Worm (Caenorhabditis elegans) whole organism, L4 larva: ENCODE measurements around the gene ddx-15.

Experiments
- D1046.2 ChIP-seq: fragments of 200-800 bp; sonication (Bioruptor generic); IDR thresholded peaks from 2 replicates; pipeline ENCODE4 v1.3.6; 2022; ENCODE audit warnings: missing genetic modification characterization, missing compliant biosample characterization
- F10B5.3 ChIP-seq: sonication (generic microtip); optimal IDR thresholded peaks from 2 replicates; lab custom pipeline; 2016; ENCODE audit warnings: mild to moderate bottlenecking, missing genetic modification characterization, missing compliant biosample characterization
- F44E2.7 ChIP-seq: fragments of 200-800 bp; sonication (Bioruptor generic); IDR thresholded peaks from 2 replicates; pipeline ENCODE4 v2.1.2; 2022; ENCODE audit warnings: missing genetic modification characterization, missing compliant biosample characterization
- T26A8.4 ChIP-seq: fragments of 200-800 bp; sonication (Bioruptor generic); IDR thresholded peaks from 2 replicates; pipeline ENCODE4 v1.3.6; 2022; ENCODE audit warnings: missing genetic modification characterization, missing compliant biosample characterization
- ZK337.2 ChIP-seq: fragments of 200-800 bp; sonication (Bioruptor generic); IDR thresholded peaks from 2 replicates; pipeline ENCODE4 v1.3.6; 2022; ENCODE audit warnings: missing genetic modification reagents, missing genetic modification characterization, missing compliant biosample characterization
- ama-1 ChIP-seq: fragments of 150-350 bp; optimal IDR thresholded peaks from 2 replicates; lab custom pipeline; 2014; ENCODE audit warnings: inconsistent platforms, mixed read lengths
- arid-1 ChIP-seq: fragments of 200-800 bp; sonication (Bioruptor generic); conservative IDR thresholded peaks from 2 replicates; pipeline ENCODE4 v1.3.6; 2022; ENCODE audit warnings: missing genetic modification reagents, missing genetic modification characterization, missing compliant biosample characterization
- ceh-20 ChIP-seq: fragments of 200-800 bp; sonication (Bioruptor generic); IDR thresholded peaks from 2 replicates; pipeline ENCODE4 v1.3.6; 2022; ENCODE audit warnings: missing genetic modification reagents, missing genetic modification characterization, missing compliant biosample characterization
- ceh-44 ChIP-seq: fragments of 200-800 bp; sonication (Bioruptor generic); IDR thresholded peaks from 2 replicates; pipeline ENCODE4 v1.3.6; 2022; ENCODE audit warnings: missing genetic modification reagents, missing genetic modification characterization, missing compliant biosample characterization
- ceh-62 ChIP-seq: sonication (generic microtip); optimal IDR thresholded peaks from 2 replicates; lab custom pipeline; 2017; ENCODE audit warnings: missing biosample characterization, missing genetic modification characterization
- ctbp-1 ChIP-seq: fragments of 200-800 bp; sonication (Bioruptor generic); IDR thresholded peaks from 2 replicates; pipeline ENCODE4 v1.3.6; 2022; ENCODE audit warnings: missing genetic modification reagents, missing genetic modification characterization, missing compliant biosample characterization
- daf-16 ChIP-seq, 3 experiments: sonication (generic microtip); optimal IDR thresholded peaks; 2 replicates each; lab custom pipeline; 2016 to 2017; ENCODE audit warnings: missing genetic modification characterization in 3 of 3, missing genetic modification reagents in 3 of 3, mild to moderate bottlenecking in 2 of 3, missing compliant biosample characterization in 2 of 3, missing biosample characterization in 1 of 3, moderate library complexity in 1 of 3
- dmd-6 ChIP-seq: fragments of 200-800 bp; sonication (Bioruptor generic); IDR thresholded peaks from 2 replicates; pipeline ENCODE4 v1.3.6; 2022; ENCODE audit warnings: missing genetic modification reagents, missing genetic modification characterization, missing compliant biosample characterization
- dve-1 ChIP-seq: sonication (generic microtip); optimal IDR thresholded peaks from 2 replicates; lab custom pipeline; 2017; ENCODE audit warnings: antibody characterized with exemption, mild to moderate bottlenecking, missing genetic modification characterization, missing compliant biosample characterization; ENCODE audit not compliant: insufficient read depth
- fos-1 ChIP-seq: fragments of 150-350 bp; optimal IDR thresholded peaks from 2 replicates; lab custom pipeline; 2014; ENCODE audit warnings: missing biosample characterization, missing genetic modification characterization
- hlh-11 ChIP-seq: fragments of 200-800 bp; sonication (Bioruptor generic); optimal IDR thresholded peaks from 2 replicates; lab custom pipeline; 2018; ENCODE audit warnings: mild to moderate bottlenecking, missing genetic modification characterization, missing compliant biosample characterization
- hlh-30 ChIP-seq: sonication (generic microtip); optimal IDR thresholded peaks from 2 replicates; lab custom pipeline; 2017; ENCODE audit warnings: antibody characterized with exemption, mild to moderate bottlenecking, missing genetic modification characterization, missing compliant biosample characterization; ENCODE audit not compliant: insufficient read depth
- jun-1 ChIP-seq: fragments of 150-350 bp; optimal IDR thresholded peaks from 2 replicates; lab custom pipeline; 2014; ENCODE audit warnings: missing biosample characterization, missing genetic modification reagents, missing genetic modification characterization
- lin-38 ChIP-seq: fragments of 200-800 bp; sonication (Bioruptor generic); IDR thresholded peaks from 2 replicates; pipeline ENCODE4 v1.3.6; 2022; ENCODE audit warnings: missing genetic modification reagents, missing genetic modification characterization, missing compliant biosample characterization
- lir-3 ChIP-seq: sonication (generic microtip); optimal IDR thresholded peaks from 2 replicates; lab custom pipeline; 2016; ENCODE audit warnings: mild to moderate bottlenecking, missing genetic modification characterization, missing compliant biosample characterization
- madf-5 ChIP-seq, 2 experiments: fragments of 200-800 bp; sonication (Bioruptor generic); IDR thresholded peaks; 2 replicates each; pipeline ENCODE4 v1.3.6; 2022; ENCODE audit warnings: missing compliant biosample characterization in 2 of 2, missing genetic modification characterization in 2 of 2
- mdl-1 ChIP-seq, 2 experiments: fragments of 150-350 bp in 1 of 2; sonication (generic microtip) in 1 of 2; optimal IDR thresholded peaks; 2 replicates each; lab custom pipeline; 2014 to 2017; ENCODE audit warnings: missing biosample characterization in 2 of 2, missing genetic modification characterization in 2 of 2
- mes-2 ChIP-seq: sonication (generic microtip); optimal IDR thresholded peaks from 2 replicates; lab custom pipeline; 2016; ENCODE audit warnings: missing genotype, mild to moderate bottlenecking, missing genetic modification characterization, missing compliant biosample characterization; ENCODE audit not compliant: poor library complexity, severe bottlenecking
- mxl-3 ChIP-seq: fragments of 200-800 bp; sonication (Bioruptor generic); optimal IDR thresholded peaks from 2 replicates; lab custom pipeline; 2018; ENCODE audit warnings: mild to moderate bottlenecking, missing genetic modification characterization, missing compliant biosample characterization
- nhr-11 ChIP-seq: fragments of 150-350 bp; optimal IDR thresholded peaks from 2 replicates; lab custom pipeline; 2014; ENCODE audit warnings: missing biosample characterization, missing genetic modification characterization
- nhr-237 ChIP-seq: sonication (generic microtip); optimal IDR thresholded peaks from 2 replicates; lab custom pipeline; 2017; ENCODE audit warnings: missing biosample characterization, missing genetic modification characterization
- nhr-28 ChIP-seq: fragments of 150-350 bp; optimal IDR thresholded peaks from 2 replicates; lab custom pipeline; 2014; ENCODE audit warnings: missing biosample characterization, missing genetic modification characterization
- nhr-42 ChIP-seq: fragments of 200-800 bp; sonication (Bioruptor generic); IDR thresholded peaks from 2 replicates; pipeline ENCODE4 v1.3.6; 2022; ENCODE audit warnings: missing genetic modification characterization, missing compliant biosample characterization
- nhr-48 ChIP-seq: sonication (generic microtip); optimal IDR thresholded peaks from 2 replicates; lab custom pipeline; 2016; ENCODE audit warnings: mild to moderate bottlenecking, missing genetic modification characterization, missing compliant biosample characterization
- nhr-76 ChIP-seq: fragments of 150-350 bp; optimal IDR thresholded peaks from 2 replicates; lab custom pipeline; 2014; ENCODE audit warnings: missing biosample characterization, missing genetic modification characterization
- pqm-1 ChIP-seq: sonication (generic microtip); optimal IDR thresholded peaks from 2 replicates; lab custom pipeline; 2017; ENCODE audit warnings: missing biosample characterization, missing genetic modification characterization
- saeg-2 ChIP-seq: fragments of 200-800 bp; sonication (Bioruptor generic); IDR thresholded peaks from 2 replicates; pipeline ENCODE4 v1.3.6; 2022; ENCODE audit warnings: missing genetic modification reagents, missing genetic modification characterization, missing compliant biosample characterization
- skn-1 ChIP-seq: fragments of 150-350 bp; optimal IDR thresholded peaks from 2 replicates; lab custom pipeline; 2014; ENCODE audit warnings: missing biosample characterization, missing genetic modification characterization
- snpc-1.2 ChIP-seq: fragments of 200-800 bp; sonication (Bioruptor generic); IDR thresholded peaks from 2 replicates; pipeline ENCODE4 v1.3.6; 2022; ENCODE audit warnings: missing genetic modification reagents, missing genetic modification characterization, missing compliant biosample characterization
- snpc-4 ChIP-seq: fragments of 150-350 bp; optimal IDR thresholded peaks from 2 replicates; lab custom pipeline; 2014; ENCODE audit warnings: missing biosample characterization, missing genetic modification characterization
- spr-1 ChIP-seq: sonication (generic microtip); optimal IDR thresholded peaks from 2 replicates; lab custom pipeline; 2016; ENCODE audit warnings: mild to moderate bottlenecking, missing genetic modification characterization, missing compliant biosample characterization
- unc-62 ChIP-seq, 3 experiments: fragments of 150-350 bp in 1 of 3; sonication (generic microtip); optimal IDR thresholded peaks in 2 of 3; peaks in 1 of 3; 1 replicate in 1 of 3; 2 replicates in 2 of 3; lab custom pipeline; 2014 to 2017; ENCODE audit warnings: missing biosample characterization in 3 of 3, missing genetic modification characterization in 3 of 3, missing genetic modification reagents in 3 of 3, missing genotype in 1 of 3
- vab-7 ChIP-seq: fragments of 200-800 bp; sonication (Bioruptor generic); IDR thresholded peaks from 2 replicates; pipeline ENCODE4 v1.3.6; 2022; ENCODE audit warnings: missing genetic modification reagents, missing genetic modification characterization, missing compliant biosample characterization
- zfp-2 ChIP-seq: sonication (generic microtip); optimal IDR thresholded peaks from 2 replicates; lab custom pipeline; 2016; ENCODE audit warnings: mild to moderate bottlenecking, missing genetic modification characterization, missing compliant biosample characterization
- ztf-7 ChIP-seq: fragments of 150-350 bp; optimal IDR thresholded peaks from 2 replicates; lab custom pipeline; 2014; ENCODE audit warnings: missing biosample characterization, missing genetic modification characterization

Gene ddx-15

DNA sequence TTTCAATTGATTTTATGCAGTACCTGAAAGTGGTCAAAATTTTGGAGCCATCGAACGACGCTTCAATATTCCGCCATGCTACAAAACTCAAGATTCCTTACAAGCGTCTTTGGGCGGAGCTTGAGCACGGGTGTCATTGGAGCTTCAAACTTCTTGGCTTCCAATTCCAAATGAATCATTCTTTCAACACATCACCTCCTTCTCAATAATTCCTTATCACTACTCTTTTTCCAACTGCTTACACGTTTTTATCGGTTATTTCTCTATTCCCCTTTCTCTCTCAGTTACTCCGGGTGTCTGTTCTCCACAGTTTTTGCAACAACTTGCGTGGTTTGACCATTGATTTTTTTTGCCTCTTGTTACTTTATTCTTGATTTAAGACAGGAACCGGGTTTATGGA lies 44.8 kb downstream of the ddx-15 start, which contains the start of gene F09F7.5:
TSS of gene F09F7.5 (plus strand) at position 258 of the 400 bp plus-strand sequence.
- TF ChIP-seq ceh-44 (GFP tag; lab: Robert Waterston, UW): no peak
- no peak for TF ChIP-seq vab-7 (GFP tag; lab: Robert Waterston, UW)
- no peak for TF ChIP-seq ctbp-1
- TF ChIP-seq F44E2.7 (GFP tag; lab: Robert Waterston, UW): no peak
- no peak for TF ChIP-seq arid-1 (GFP tag; lab: Robert Waterston, UW)
- TF ChIP-seq mxl-3 (GFP tag; lab: Kevin White, UChicago): peak; percentile 31
- no peak for TF ChIP-seq ZK337.2 (GFP tag; lab: Robert Waterston, UW)
- no peak for TF ChIP-seq spr-1
- TF ChIP-seq daf-16 (GFP tag; optimal IDR thresholded peaks at IDR 0.05; lab: Kevin White, UChicago): no peak
- TF ChIP-seq daf-16 (tag; optimal IDR thresholded peaks at IDR 0.05; lab: Kevin White, UChicago): peak; percentile 30
- no peak for TF ChIP-seq jun-1 (tag; lab: Kevin White, UChicago)
- TF ChIP-seq hlh-30 (tag; lab: Kevin White, UChicago): no peak
- no peak for TF ChIP-seq nhr-76 (tag; lab: Kevin White, UChicago)
- no peak for TF ChIP-seq madf-5 (GFP tag; IDR thresholded peaks at IDR 0.05; lab: Robert Waterston, UW)
- peak; percentile 70 for TF ChIP-seq pqm-1 (tag; lab: Kevin White, UChicago)
- TF ChIP-seq unc-62 (GFP tag; optimal IDR thresholded peaks at IDR 0.05 in 1 of 2; lab: Kevin White, UChicago): no peak
- no peak for TF ChIP-seq unc-62 (tag; optimal IDR thresholded peaks at IDR 0.05; lab: Kevin White, UChicago)
- peak; percentile 55 for TF ChIP-seq dmd-6
- TF ChIP-seq D1046.2 (GFP tag; lab: Robert Waterston, UW): no peak
- TF ChIP-seq ceh-62 (tag; lab: Kevin White, UChicago): no peak
- TF ChIP-seq ama-1 (lab: Kevin White, UChicago): no peak
- no peak for TF ChIP-seq hlh-11
- no peak for TF ChIP-seq ceh-20
- TF ChIP-seq lir-3: no peak

ce11 chrIII:5546309-5546708 lies 45.2 kb downstream of the ddx-15 start:
- no peak for TF ChIP-seq skn-1 (tag; lab: Kevin White, UChicago)
- no peak for TF ChIP-seq snpc-1.2 (GFP tag; lab: Robert Waterston, UW)
- TF ChIP-seq T26A8.4: no peak
- peak in 1 of 2 experiments; percentile 51 for TF ChIP-seq mdl-1 (tag; optimal IDR thresholded peaks at IDR 0.05; lab: Kevin White, UChicago)
- peak; percentile 49 for TF ChIP-seq nhr-28 (tag; lab: Kevin White, UChicago)
- TF ChIP-seq saeg-2 (GFP tag; lab: Robert Waterston, UW): no peak
- peak; percentile 19 for TF ChIP-seq nhr-48 (tag; lab: Kevin White, UChicago)
- peak; percentile 2 for TF ChIP-seq hlh-30 (tag; lab: Kevin White, UChicago)
- no peak for TF ChIP-seq nhr-237 (tag; lab: Kevin White, UChicago)
- TF ChIP-seq nhr-42: no peak
- no peak for TF ChIP-seq fos-1 (tag; lab: Kevin White, UChicago)
- no peak for TF ChIP-seq F10B5.3 (tag; lab: Kevin White, UChicago)
- no peak for TF ChIP-seq lin-38 (GFP tag; lab: Robert Waterston, UW)
- peak; percentile 38 for TF ChIP-seq dve-1 (tag; lab: Kevin White, UChicago)
- TF ChIP-seq snpc-4 (tag; lab: Kevin White, UChicago): no peak
- no peak for TF ChIP-seq nhr-11
- TF ChIP-seq mes-2: peak; percentile 14
- no peak for TF ChIP-seq ztf-7 (tag; lab: Kevin White, UChicago)
- TF ChIP-seq unc-62 (GFP tag; optimal IDR thresholded peaks at IDR 0.05 in 1 of 2; lab: Kevin White, UChicago): no peak
- no peak for TF ChIP-seq unc-62 (tag; optimal IDR thresholded peaks at IDR 0.05; lab: Kevin White, UChicago)
- no peak for TF ChIP-seq zfp-2
